Worm (Caenorhabditis elegans) whole organism, midembryonic: ENCODE measurements around the gene F20D6.11.

Experiments used
- T22C8.4 ChIP-seq: fragments of 200-800 bp; sonication (Bioruptor generic); IDR thresholded peaks from 2 replicates; pipeline ENCODE4 v1.3.6; 2022; ENCODE audit warnings: missing genetic modification characterization, missing compliant biosample characterization
- cog-1 ChIP-seq: sonication (generic microtip); optimal IDR thresholded peaks from 2 replicates; lab custom pipeline; 2016; ENCODE audit warnings: missing genetic modification characterization, missing compliant biosample characterization
- flt-1 ChIP-seq: fragments of 200-800 bp; sonication (Bioruptor generic); IDR thresholded peaks from 2 replicates; pipeline ENCODE4 v1.3.6; 2022; ENCODE audit warnings: missing genetic modification characterization, missing compliant biosample characterization
- klf-2 ChIP-seq: fragments of 200-800 bp; sonication (Bioruptor generic); conservative IDR thresholded peaks from 2 replicates; pipeline ENCODE4 v1.3.6; 2022; ENCODE audit warnings: missing genetic modification reagents, missing genetic modification characterization, missing compliant biosample characterization
- med-1 ChIP-seq: sonication (generic microtip); optimal IDR thresholded peaks from 2 replicates; lab custom pipeline; 2017; ENCODE audit warnings: missing genetic modification characterization, mild to moderate bottlenecking, missing compliant biosample characterization, antibody characterized with exemption, missing genetic modification reagents; ENCODE audit not compliant: insufficient read depth
- ztf-23 ChIP-seq: fragments of 200-800 bp; sonication (Bioruptor generic); IDR thresholded peaks from 2 replicates; pipeline ENCODE4 v1.3.6; 2022; ENCODE audit warnings: missing genetic modification reagents, missing genetic modification characterization, missing compliant biosample characterization
- ztf-29 ChIP-seq: fragments of 200-800 bp; sonication (Bioruptor generic); IDR thresholded peaks from 2 replicates; pipeline ENCODE4 v1.3.6; 2022; ENCODE audit warnings: missing genetic modification reagents, missing genetic modification characterization, missing compliant biosample characterization

- TF ChIP-seq flt-1 (no peak), ztf-29 (no peak), klf-2 (no peak), cog-1 (tag; lab: Kevin White, UChicago) (no peak), T22C8.4 (GFP tag; lab: Robert Waterston, UW) (no peak), med-1 (GFP tag; lab: Kevin White, UChicago) (no peak), ztf-23 (GFP tag; lab: Robert Waterston, UW) (no peak)
Observed at ce11 chrV:8157446-8157845, 41.4 kb downstream of the F20D6.11 start, which contains the start of gene sul-2.
